Fruit fly (Drosophila melanogaster) whole organism, wandering third instar larva: Measurements from ENCODE around the gene CG8301.

ENCODE experiments used
- Abd-B ChIP-seq: fragments of >200 bp; optimal IDR thresholded peaks from 2 replicates; lab custom pipeline; 2017; ENCODE audit warnings: missing biosample characterization, missing genetic modification characterization
- CG32264 ChIP-seq: fragments of 200-800 bp; sonication (Bioruptor generic); optimal IDR thresholded peaks from 2 replicates; lab custom pipeline; 2016; ENCODE audit warnings: missing biosample characterization, missing genetic modification characterization
- Hnf4 ChIP-seq: fragments of 200-800 bp; sonication (Bioruptor generic); optimal IDR thresholded peaks from 2 replicates; lab custom pipeline; 2016; ENCODE audit warnings: missing biosample characterization, mild to moderate bottlenecking, missing genetic modification characterization
- OdsH ChIP-seq: fragments of 200-800 bp; sonication (Bioruptor generic); optimal IDR thresholded peaks from 2 replicates; lab custom pipeline; 2016; ENCODE audit warnings: missing biosample characterization, mild to moderate bottlenecking, missing genetic modification characterization
- brk ChIP-seq: fragments of 200-800 bp; sonication (Bioruptor generic); optimal IDR thresholded peaks from 2 replicates; lab custom pipeline; 2016; ENCODE audit warnings: missing biosample characterization, mild to moderate bottlenecking, missing genetic modification characterization
- dmrt93B ChIP-seq: fragments of 200-800 bp; sonication (Bioruptor generic); optimal IDR thresholded peaks from 2 replicates; lab custom pipeline; 2018; ENCODE audit warnings: missing biosample characterization, mild to moderate bottlenecking, missing genetic modification characterization
- foxo ChIP-seq, 2 experiments: fragments of 200-800 bp; sonication (Bioruptor generic); optimal IDR thresholded peaks; 2 replicates in 1 of 2; 3 replicates in 1 of 2; lab custom pipeline; 2016 to 2017; ENCODE audit warnings: missing biosample characterization in 2 of 2, missing genetic modification characterization in 2 of 2
- lola ChIP-seq: fragments of >200 bp; optimal IDR thresholded peaks from 2 replicates; lab custom pipeline; 2017; ENCODE audit warnings: missing biosample characterization, missing genetic modification characterization
- pan ChIP-seq: fragments of >200 bp; optimal IDR thresholded peaks from 2 replicates; lab custom pipeline; 2017
- psq ChIP-seq: fragments of 200-800 bp; sonication (Bioruptor generic); optimal IDR thresholded peaks from 3 replicates; lab custom pipeline; 2017; ENCODE audit warnings: missing biosample characterization, mild to moderate bottlenecking, missing genetic modification characterization, moderate library complexity
- sage ChIP-seq: fragments of 200-800 bp; sonication (Bioruptor generic); optimal IDR thresholded peaks from 2 replicates; lab custom pipeline; 2016; ENCODE audit warnings: missing biosample characterization, mild to moderate bottlenecking, missing genetic modification characterization
- usp ChIP-seq: fragments of >200 bp; optimal IDR thresholded peaks from 2 replicates; lab custom pipeline; 2017; ENCODE audit warnings: missing biosample characterization, missing genetic modification characterization

DNA sequence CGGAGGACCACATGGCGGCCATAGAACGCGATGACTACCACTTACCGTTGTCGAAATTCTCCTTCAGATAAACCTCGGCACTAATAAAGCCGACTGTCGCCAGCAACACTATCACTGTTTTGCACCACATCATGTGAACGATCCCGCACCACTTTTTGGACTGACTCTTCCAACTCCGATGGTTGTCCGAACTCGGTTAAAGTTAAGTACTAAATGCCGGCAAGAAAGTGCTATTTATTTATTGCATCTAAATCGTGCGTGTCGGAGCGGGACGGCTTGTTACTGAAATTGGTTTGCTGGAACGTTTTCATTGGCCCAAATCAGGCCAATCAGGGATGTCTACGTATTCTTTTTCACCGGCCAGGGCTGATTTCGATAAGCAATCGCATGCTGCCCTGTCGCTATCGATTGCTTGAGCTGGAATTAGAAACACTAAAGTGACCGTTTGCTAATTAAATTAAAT lies 49.6 kb downstream of the CG8301 start, which contains the start of gene Calr:
- TF ChIP-seq CG32264 (GFP tag; lab: Kevin White, UChicago) = no peak
- TF ChIP-seq dmrt93B (GFP tag; lab: Kevin White, UChicago) = no peak
- TF ChIP-seq usp (GFP tag; lab: Kevin White, UChicago) = no peak
- no peak for TF ChIP-seq OdsH
- no peak for TF ChIP-seq sage (GFP tag; lab: Kevin White, UChicago)
- TF ChIP-seq Abd-B (GFP tag; lab: Kevin White, UChicago) = no peak
- TF ChIP-seq psq (GFP tag; lab: Kevin White, UChicago) = peak; percentile 81
- TF ChIP-seq pan (lab: Kevin White, UChicago) = no peak
- peak; percentile 48 to 52 for TF ChIP-seq foxo (GFP tag; optimal IDR thresholded peaks at IDR 0.05; lab: Kevin White, UChicago)
- TF ChIP-seq lola = no peak
- TF ChIP-seq Hnf4 = peak; percentile 61
- peak; percentile 49 for TF ChIP-seq brk (GFP tag; lab: Kevin White, UChicago)
